Fruit fly (Drosophila melanogaster) whole organism, embryonic: ENCODE measurements around the gene CG1774.
A peak's percentile ranks its signal among the peaks of the same experiment; 100 is the strongest.

Experiments
- Asciz ChIP-seq: fragments of 200-800 bp; sonication (Bioruptor generic); optimal IDR thresholded peaks from 2 replicates; lab custom pipeline; 2017; ENCODE audit warnings: missing biosample characterization, mild to moderate bottlenecking, missing genetic modification characterization, missing genetic modification reagents
- B-H2 ChIP-seq: fragments of 200-800 bp; sonication (Bioruptor generic); optimal IDR thresholded peaks from 2 replicates; lab custom pipeline; 2018; ENCODE audit warnings: missing biosample characterization, mild to moderate bottlenecking, missing genetic modification characterization
- BEAF-32 ChIP-seq: fragments of 200-800 bp; sonication (Bioruptor generic); optimal IDR thresholded peaks from 3 replicates; lab custom pipeline; 2017; ENCODE audit warnings: missing biosample characterization, missing genetic modification characterization, mild to moderate bottlenecking, moderate library complexity, missing genetic modification reagents
- Bdp1 ChIP-seq: fragments of 200-800 bp; sonication (Bioruptor generic); optimal IDR thresholded peaks from 3 replicates; lab custom pipeline; 2016; ENCODE audit warnings: missing biosample characterization, missing genetic modification characterization
- CG10209 ChIP-seq: fragments of 200-800 bp; sonication (Bioruptor generic); optimal IDR thresholded peaks from 3 replicates; lab custom pipeline; 2017; ENCODE audit warnings: missing biosample characterization, mild to moderate bottlenecking, missing genetic modification characterization, missing genetic modification reagents
- CG1024 ChIP-seq: fragments of 200-800 bp; sonication (Bioruptor generic); IDR thresholded peaks from 2 replicates; pipeline ENCODE4 v1.3.6; 2022; ENCODE audit warnings: missing biosample characterization, missing genetic modification characterization
- CG12236 ChIP-seq: fragments of 200-800 bp; sonication (Bioruptor generic); optimal IDR thresholded peaks from 2 replicates; lab custom pipeline; 2016; ENCODE audit warnings: missing biosample characterization, missing genetic modification characterization
- CG12299 ChIP-seq: fragments of 200-800 bp; sonication (Bioruptor generic); optimal IDR thresholded peaks from 2 replicates; lab custom pipeline; 2018; ENCODE audit warnings: missing biosample characterization, mild to moderate bottlenecking, missing genetic modification characterization
- CG13287 ChIP-seq: fragments of 200-800 bp; sonication (Bioruptor generic); IDR thresholded peaks from 2 replicates; pipeline ENCODE4 v1.3.6; 2022; ENCODE audit warnings: missing biosample characterization, missing genetic modification characterization; ENCODE audit not compliant: partially characterized antibody
- CG14667 ChIP-seq: fragments of 200-800 bp; sonication (Bioruptor generic); IDR thresholded peaks from 2 replicates; pipeline ENCODE4 v1.3.6; 2022; ENCODE audit warnings: missing biosample characterization, missing genetic modification characterization
- CG14965 ChIP-seq: fragments of 200-800 bp; sonication (Bioruptor generic); optimal IDR thresholded peaks from 2 replicates; lab custom pipeline; 2016; ENCODE audit warnings: missing biosample characterization, missing genetic modification characterization, borderline replicate concordance
- CG17612 ChIP-seq: fragments of 200-800 bp; sonication (Bioruptor generic); IDR thresholded peaks from 2 replicates; pipeline ENCODE4 v1.3.6; 2022; ENCODE audit warnings: missing biosample characterization, missing genetic modification characterization
- CG18262 ChIP-seq: fragments of 200-800 bp; optimal IDR thresholded peaks from 3 replicates; lab custom pipeline; 2019; ENCODE audit warnings: missing biosample characterization, mild to moderate bottlenecking, missing genetic modification characterization, moderate library complexity
- CG18476 ChIP-seq: fragments of 200-800 bp; sonication (Bioruptor generic); optimal IDR thresholded peaks from 2 replicates; lab custom pipeline; 2016; ENCODE audit warnings: missing biosample characterization, mild to moderate bottlenecking, missing genetic modification characterization
- CG31224 ChIP-seq: fragments of 200-800 bp; sonication (Bioruptor generic); IDR thresholded peaks from 2 replicates; pipeline ENCODE4 v1.3.6; 2022; ENCODE audit warnings: missing biosample characterization, missing genetic modification characterization
- CG4424 ChIP-seq: fragments of 200-800 bp; sonication (Bioruptor generic); optimal IDR thresholded peaks from 3 replicates; lab custom pipeline; 2016; ENCODE audit warnings: missing biosample characterization, missing genetic modification characterization
- CG4854 ChIP-seq: fragments of 200-800 bp; sonication (Bioruptor generic); optimal IDR thresholded peaks from 2 replicates; lab custom pipeline; 2016; ENCODE audit warnings: missing biosample characterization, missing genetic modification characterization, inconsistent platforms
- CG6689 ChIP-seq: fragments of 200-800 bp; sonication (Bioruptor generic); IDR thresholded peaks from 2 replicates; pipeline ENCODE4 v1.3.6; 2022; ENCODE audit warnings: missing biosample characterization, missing genetic modification characterization
- CG7271 ChIP-seq: fragments of 200-800 bp; sonication (Bioruptor generic); optimal IDR thresholded peaks from 2 replicates; lab custom pipeline; 2018; ENCODE audit warnings: missing biosample characterization, mild to moderate bottlenecking, missing genetic modification characterization, moderate library complexity
- CG9215 ChIP-seq: fragments of 200-800 bp; sonication (Bioruptor generic); IDR thresholded peaks from 2 replicates; pipeline ENCODE4 v1.3.6; 2022; ENCODE audit warnings: missing biosample characterization, missing genetic modification characterization
- CoRest ChIP-seq: fragments of 200-800 bp; sonication (Bioruptor generic); optimal IDR thresholded peaks from 3 replicates; lab custom pipeline; 2018; ENCODE audit warnings: missing biosample characterization, mild to moderate bottlenecking, missing genetic modification characterization, moderate library complexity
- Dfd ChIP-seq, 2 experiments: fragments of >200 bp; optimal IDR thresholded peaks; 2 replicates each; lab custom pipeline; 2017; ENCODE audit warnings: missing biosample characterization in 2 of 2, missing genetic modification characterization in 2 of 2
- H15 ChIP-seq: fragments of 200-800 bp; sonication (Bioruptor generic); IDR thresholded peaks from 3 replicates; pipeline ENCODE4 v1.3.6; 2022; ENCODE audit warnings: missing biosample characterization, missing genetic modification characterization
- HLHmδ ChIP-seq: fragments of 200-800 bp; sonication (Bioruptor generic); optimal IDR thresholded peaks from 2 replicates; lab custom pipeline; 2018; ENCODE audit warnings: missing biosample characterization, mild to moderate bottlenecking, missing genetic modification characterization, moderate library complexity
- Hey ChIP-seq: fragments of 200-800 bp; sonication (Bioruptor generic); optimal IDR thresholded peaks from 3 replicates; lab custom pipeline; 2018; ENCODE audit warnings: missing biosample characterization, mild to moderate bottlenecking, missing genetic modification characterization
- Hr39 ChIP-seq: fragments of >200 bp; optimal IDR thresholded peaks from 2 replicates; lab custom pipeline; 2017
- MBD-R2 ChIP-seq: fragments of 200-800 bp; sonication (Bioruptor generic); IDR thresholded peaks from 2 replicates; pipeline ENCODE4 v1.3.6; 2022; ENCODE audit warnings: missing biosample characterization, missing genetic modification characterization
- NK7.1 ChIP-seq: fragments of 200-800 bp; sonication (Bioruptor generic); optimal IDR thresholded peaks from 3 replicates; lab custom pipeline; 2016; ENCODE audit warnings: missing biosample characterization, missing genetic modification characterization
- ara ChIP-seq: fragments of 200-800 bp; sonication (Bioruptor generic); IDR thresholded peaks from 2 replicates; pipeline ENCODE4 v1.3.6; 2022; ENCODE audit warnings: missing biosample characterization, missing genetic modification characterization
- bab2 ChIP-seq: fragments of 200-800 bp; sonication (Bioruptor generic); optimal IDR thresholded peaks from 2 replicates; lab custom pipeline; 2016; ENCODE audit warnings: missing biosample characterization, missing genetic modification characterization
- bigmax ChIP-seq: fragments of 200-800 bp; sonication (Bioruptor generic); optimal IDR thresholded peaks from 2 replicates; lab custom pipeline; 2018; ENCODE audit warnings: missing biosample characterization, mild to moderate bottlenecking, missing genetic modification characterization
- cad ChIP-seq: fragments of >200 bp; optimal IDR thresholded peaks from 2 replicates; lab custom pipeline; 2017; ENCODE audit warnings: missing biosample characterization, missing genetic modification characterization
- ci ChIP-seq: fragments of 200-800 bp; sonication (Bioruptor generic); IDR thresholded peaks from 3 replicates; pipeline ENCODE4 v1.3.6; 2022; ENCODE audit warnings: missing biosample characterization, missing genetic modification characterization
- crc ChIP-seq: fragments of 200-800 bp; sonication (Bioruptor generic); optimal IDR thresholded peaks from 2 replicates; lab custom pipeline; 2016; ENCODE audit warnings: missing biosample characterization, missing genetic modification characterization
- dmrt99B ChIP-seq: fragments of 200-800 bp; sonication (Bioruptor generic); optimal IDR thresholded peaks from 2 replicates; lab custom pipeline; 2018; ENCODE audit warnings: missing biosample characterization, mild to moderate bottlenecking, missing genetic modification characterization, moderate library complexity
- dysf ChIP-seq: fragments of 200-800 bp; sonication (Bioruptor generic); IDR thresholded peaks from 3 replicates; pipeline ENCODE4 v1.3.6; 2022; ENCODE audit warnings: missing biosample characterization, missing genetic modification characterization
- fd102C ChIP-seq: fragments of 200-800 bp; sonication (Bioruptor generic); optimal IDR thresholded peaks from 2 replicates; lab custom pipeline; 2018; ENCODE audit warnings: missing biosample characterization, mild to moderate bottlenecking, missing genetic modification characterization, moderate library complexity
- fd3F ChIP-seq: fragments of 200-800 bp; sonication (Bioruptor generic); optimal IDR thresholded peaks from 2 replicates; lab custom pipeline; 2018; ENCODE audit warnings: missing biosample characterization, mild to moderate bottlenecking, missing genetic modification characterization, moderate library complexity
- gfzf ChIP-seq: fragments of 200-800 bp; sonication (Bioruptor generic); optimal IDR thresholded peaks from 2 replicates; lab custom pipeline; 2016; ENCODE audit warnings: missing biosample characterization, mild to moderate bottlenecking, missing genetic modification characterization, moderate library complexity
- grau ChIP-seq: fragments of 200-800 bp; optimal IDR thresholded peaks from 3 replicates; lab custom pipeline; 2019; ENCODE audit warnings: missing biosample characterization, mild to moderate bottlenecking, missing genetic modification characterization, moderate library complexity
- ham ChIP-seq: fragments of 200-800 bp; sonication (Bioruptor generic); IDR thresholded peaks from 2 replicates; pipeline ENCODE4 v1.3.6; 2022; ENCODE audit warnings: missing biosample characterization, missing genetic modification characterization
- jing ChIP-seq: fragments of 200-800 bp; sonication (Bioruptor generic); optimal IDR thresholded peaks from 2 replicates; lab custom pipeline; 2018; ENCODE audit warnings: missing biosample characterization, mild to moderate bottlenecking, missing genetic modification characterization
- lov ChIP-seq, 2 experiments: fragments of 200-800 bp in 1 of 2; fragments of >200 bp in 1 of 2; sonication (Bioruptor generic) in 1 of 2; IDR thresholded peaks in 1 of 2; optimal IDR thresholded peaks in 1 of 2; 2 replicates in 1 of 2; 3 replicates in 1 of 2; pipeline versions ENCODE4 v1.3.6 to Lab custom; 2017 to 2022; ENCODE audit warnings: missing biosample characterization in 1 of 2, missing genetic modification characterization in 1 of 2
- nom ChIP-seq: fragments of 200-800 bp; sonication (Bioruptor generic); optimal IDR thresholded peaks from 2 replicates; lab custom pipeline; 2017; ENCODE audit warnings: missing biosample characterization, missing genetic modification characterization, mild to moderate bottlenecking, moderate library complexity, missing genetic modification reagents
- phol ChIP-seq: fragments of 200-800 bp; sonication (Bioruptor generic); optimal IDR thresholded peaks from 3 replicates; lab custom pipeline; 2018; ENCODE audit warnings: missing biosample characterization, mild to moderate bottlenecking, missing genetic modification characterization, moderate library complexity
- pnt ChIP-seq: fragments of 200-800 bp; sonication (Bioruptor generic); optimal IDR thresholded peaks from 3 replicates; lab custom pipeline; 2016; ENCODE audit warnings: missing biosample characterization, missing genetic modification characterization
- repo ChIP-seq: fragments of 200-800 bp; sonication (Bioruptor generic); optimal IDR thresholded peaks from 2 replicates; lab custom pipeline; 2016; ENCODE audit warnings: missing biosample characterization, missing genetic modification characterization
- scrt ChIP-seq: fragments of 200-800 bp; sonication (Bioruptor generic); optimal IDR thresholded peaks from 2 replicates; lab custom pipeline; 2018; ENCODE audit warnings: missing biosample characterization, mild to moderate bottlenecking, missing genetic modification characterization, moderate library complexity
- sens ChIP-seq: fragments of 200-800 bp; sonication (Bioruptor generic); peaks from one replicate; lab custom pipeline; 2016; ENCODE audit warnings: missing biosample characterization, missing genetic modification characterization
- tup ChIP-seq: fragments of 200-800 bp; sonication (Bioruptor generic); optimal IDR thresholded peaks from 2 replicates; lab custom pipeline; 2016; ENCODE audit warnings: missing biosample characterization, mild to moderate bottlenecking, missing genetic modification characterization, moderate library complexity
- vnd ChIP-seq: fragments of 200-800 bp; sonication (Bioruptor generic); IDR thresholded peaks from 3 replicates; pipeline ENCODE4 v1.3.6; 2022; ENCODE audit warnings: missing biosample characterization, missing genetic modification characterization; ENCODE audit not compliant: partially characterized antibody

CG1774 gene

DNA sequence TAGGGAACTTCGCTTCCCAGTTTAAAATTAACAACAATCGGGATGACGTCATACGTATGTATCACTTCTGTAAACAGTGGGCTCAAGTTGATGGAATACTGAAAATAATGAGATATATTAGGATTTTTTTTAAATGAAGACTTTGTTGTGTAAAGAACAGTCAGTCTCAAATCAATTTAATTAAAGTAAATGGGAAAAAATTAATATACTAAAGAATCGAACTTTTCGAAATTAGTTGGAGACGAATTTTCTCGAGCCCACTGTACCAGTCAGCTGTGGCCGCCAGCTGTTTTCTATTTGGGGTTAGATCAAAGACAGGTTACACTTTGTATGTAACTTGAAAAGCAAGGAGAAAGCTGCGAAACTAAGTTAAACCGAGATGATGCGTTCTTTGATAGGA is 4.2 kb upstream of the CG1774 start, which contains the start of gene CG1635 (continued):
- TF ChIP-seq bigmax (GFP tag; lab: Kevin White, UChicago) (peak; percentile 88), Bdp1 (GFP tag; lab: Kevin White, UChicago) (peak; percentile 94), CG14667 (GFP tag; lab: Robert Waterston, UW) (peak; percentile 98), CG12236 (GFP tag; lab: Kevin White, UChicago) (peak; percentile 94), bab2 (GFP tag; lab: Kevin White, UChicago) (peak; percentile 91), sens (GFP tag; lab: Kevin White, UChicago) (peak; percentile 100), repo (GFP tag; lab: Kevin White, UChicago) (peak; percentile 90), B-H2 (GFP tag; lab: Kevin White, UChicago) (peak; percentile 100), NK7.1 (peak; percentile 98), ara (peak; percentile 99), CG14965 (GFP tag; lab: Kevin White, UChicago) (peak; percentile 82), dysf (GFP tag; lab: Robert Waterston, UW) (peak; percentile 100), phol (tag; lab: Kevin White, UChicago) (peak; percentile 99), ham (GFP tag; lab: Robert Waterston, UW) (peak; percentile 98), scrt (GFP tag; lab: Kevin White, UChicago) (peak; percentile 98), CG9215 (GFP tag; lab: Robert Waterston, UW) (peak; percentile 98), gfzf (GFP tag; lab: Kevin White, UChicago) (peak; percentile 7), CG12299 (tag; lab: Kevin White, UChicago) (peak; percentile 100), vnd (GFP tag; lab: Robert Waterston, UW) (peak; percentile 70), BEAF-32 (GFP tag; lab: Kevin White, UChicago) (peak; percentile 32), HLHmδ (GFP tag; lab: Kevin White, UChicago) (no peak), CG17612 (GFP tag; lab: Robert Waterston, UW) (peak; percentile 98), Dfd (GFP tag; optimal IDR thresholded peaks at IDR 0.05; lab: Kevin White, UChicago) (no peak), fd102C (GFP tag; lab: Kevin White, UChicago) (peak; percentile 95), grau (peak; percentile 99), ci (peak; percentile 100), CG13287 (GFP tag; lab: Robert Waterston, UW) (peak; percentile 84), CoRest (peak; percentile 100), lov (optimal IDR thresholded peaks at IDR 0.05; lab: Kevin White, UChicago) (no peak), lov (GFP tag; IDR thresholded peaks at IDR 0.05; lab: Robert Waterston, UW) (peak; percentile 98), H15 (GFP tag; lab: Robert Waterston, UW) (peak; percentile 99), Asciz (GFP tag; lab: Kevin White, UChicago) (peak; percentile 100), CG4424 (GFP tag; lab: Kevin White, UChicago) (peak; percentile 99), dmrt99B (tag; lab: Kevin White, UChicago) (peak; percentile 100), nom (GFP tag; lab: Kevin White, UChicago) (peak; percentile 94), pnt (GFP tag; lab: Kevin White, UChicago) (peak; percentile 87), CG18476 (peak; percentile 99), cad (GFP tag; lab: Kevin White, UChicago) (no peak), MBD-R2 (GFP tag; lab: Robert Waterston, UW) (peak; percentile 100), Hey (tag; lab: Kevin White, UChicago) (peak; percentile 95), fd3F (GFP tag; lab: Kevin White, UChicago) (peak; percentile 99), CG7271 (tag; lab: Kevin White, UChicago) (peak; percentile 100), jing (GFP tag; lab: Kevin White, UChicago) (peak; percentile 97), tup (GFP tag; lab: Kevin White, UChicago) (peak; percentile 98), CG18262 (peak; percentile 100), crc (GFP tag; lab: Kevin White, UChicago) (peak; percentile 97), CG1024 (GFP tag; lab: Robert Waterston, UW) (peak; percentile 98), CG10209 (GFP tag; lab: Kevin White, UChicago) (peak; percentile 99), Hr39 (lab: Kevin White, UChicago) (no peak), CG4854 (GFP tag; lab: Kevin White, UChicago) (peak; percentile 97), CG31224 (GFP tag; lab: Robert Waterston, UW) (peak; percentile 98), CG6689 (peak; percentile 99)
